Worm (Caenorhabditis elegans) whole organism, young adult: ENCODE data around the gene T19C4.5.

ENCODE experiments used
- ceh-100 ChIP-seq: fragments of 200-800 bp; sonication (Bioruptor generic); IDR thresholded peaks from 2 replicates; pipeline ENCODE4 v1.3.6; 2022; ENCODE audit warnings: missing genetic modification reagents, missing genetic modification characterization, missing compliant biosample characterization
- ceh-58 ChIP-seq: fragments of 200-800 bp; sonication (Bioruptor generic); IDR thresholded peaks from 2 replicates; pipeline ENCODE4 v1.3.6; 2022; ENCODE audit warnings: missing genetic modification characterization, missing compliant biosample characterization
- ceh-91 ChIP-seq: fragments of 200-800 bp; sonication (Bioruptor generic); IDR thresholded peaks from 2 replicates; pipeline ENCODE4 v1.3.6; 2022; ENCODE audit warnings: missing genetic modification reagents, missing genetic modification characterization, missing compliant biosample characterization
- lin-40 ChIP-seq: sonication (generic microtip); optimal IDR thresholded peaks from 2 replicates; lab custom pipeline; 2016; ENCODE audit warnings: missing genetic modification characterization, mild to moderate bottlenecking, missing compliant biosample characterization, missing genotype, missing genetic modification reagents
- madf-8 ChIP-seq: fragments of 200-800 bp; sonication (Bioruptor generic); conservative IDR thresholded peaks from 2 replicates; pipeline ENCODE4 v1.3.6; 2022; ENCODE audit warnings: missing genetic modification reagents, missing genetic modification characterization, missing compliant biosample characterization
- nfyb-1 ChIP-seq: fragments of 200-800 bp; sonication (Bioruptor generic); IDR thresholded peaks from 2 replicates; pipeline ENCODE4 v1.3.6; 2022; ENCODE audit warnings: missing genetic modification reagents, missing genetic modification characterization, missing compliant biosample characterization
- snpc-1.3 ChIP-seq: sonication (generic microtip); optimal IDR thresholded peaks from 2 replicates; lab custom pipeline; 2017; ENCODE audit warnings: missing genetic modification characterization, mild to moderate bottlenecking, missing compliant biosample characterization, antibody characterized with exemption, moderate library complexity, missing genotype, missing genetic modification reagents; ENCODE audit not compliant: insufficient read depth
- snpc-4 ChIP-seq, 5 experiments: fragments of 150-350 bp in 1 of 5; sonication (generic microtip) in 4 of 5; optimal IDR thresholded peaks; 2 replicates each; lab custom pipeline; 2014 to 2018; ENCODE audit warnings: missing genetic modification characterization in 5 of 5, missing biosample characterization in 3 of 5, antibody characterized with exemption in 2 of 5, mild to moderate bottlenecking in 2 of 5, missing compliant biosample characterization in 2 of 5, missing genotype in 2 of 5, moderate library complexity in 2 of 5, missing genetic modification reagents in 1 of 5
- unc-130 ChIP-seq: sonication (generic microtip); optimal IDR thresholded peaks from 2 replicates; lab custom pipeline; 2016; ENCODE audit warnings: missing genetic modification reagents, missing genetic modification characterization, missing compliant biosample characterization

ce11 chrV:11196109-11196508, 24.1 kb downstream of the T19C4.5 start, which contains the start of gene clc-6:
- TF ChIP-seq snpc-4 (GFP tag; optimal IDR thresholded peaks at IDR 0.05; lab: Kevin White, UChicago) = no peak
- no peak for TF ChIP-seq snpc-4 (tag; optimal IDR thresholded peaks at IDR 0.05; lab: Kevin White, UChicago)
- TF ChIP-seq ceh-100 (GFP tag; lab: Robert Waterston, UW) = no peak
- no peak for TF ChIP-seq snpc-1.3 (tag; lab: Kevin White, UChicago)
- no peak for TF ChIP-seq madf-8 (GFP tag; lab: Robert Waterston, UW)
- TF ChIP-seq nfyb-1 (GFP tag; lab: Robert Waterston, UW) = no peak
- TF ChIP-seq ceh-91 (GFP tag; lab: Robert Waterston, UW) = no peak
- TF ChIP-seq unc-130 = no peak
- no peak for TF ChIP-seq lin-40
- TF ChIP-seq ceh-58 = no peak
